Worm (Caenorhabditis elegans) whole organism, L2 larva: ENCODE data around the gene str-44.

Source experiments
- C34F6.9 ChIP-seq: fragments of 150-350 bp; optimal IDR thresholded peaks from 2 replicates; lab custom pipeline; 2014; ENCODE audit warnings: missing biosample characterization, missing genetic modification characterization
- F13H6.1 ChIP-seq: sonication (generic microtip); optimal IDR thresholded peaks from 2 replicates; lab custom pipeline; 2016; ENCODE audit warnings: missing genetic modification characterization, missing compliant biosample characterization
- Y55F3AM.14 ChIP-seq: fragments of 200-800 bp; sonication (Bioruptor generic); optimal IDR thresholded peaks from 2 replicates; lab custom pipeline; 2018; ENCODE audit warnings: mild to moderate bottlenecking, missing genetic modification characterization, missing compliant biosample characterization
- ZK546.5 ChIP-seq: sonication (generic microtip); optimal IDR thresholded peaks from 2 replicates; lab custom pipeline; 2017; ENCODE audit warnings: missing biosample characterization, missing genetic modification characterization
- alr-1 ChIP-seq: fragments of 150-350 bp; optimal IDR thresholded peaks from 2 replicates; lab custom pipeline; 2014; ENCODE audit warnings: missing biosample characterization, missing genetic modification characterization
- aly-2 ChIP-seq: fragments of 150-350 bp; optimal IDR thresholded peaks from 2 replicates; lab custom pipeline; 2014; ENCODE audit warnings: missing biosample characterization, missing genetic modification characterization
- ama-1 ChIP-seq: fragments of 150-350 bp; optimal IDR thresholded peaks from 2 replicates; lab custom pipeline; 2018; ENCODE audit warnings: inconsistent platforms
- blmp-1 ChIP-seq: sonication (generic microtip); optimal IDR thresholded peaks from 2 replicates; lab custom pipeline; 2017; ENCODE audit warnings: missing genetic modification characterization, mild to moderate bottlenecking, missing compliant biosample characterization, antibody characterized with exemption, moderate library complexity; ENCODE audit not compliant: insufficient read depth
- ceh-82 ChIP-seq: fragments of 150-350 bp; optimal IDR thresholded peaks from 2 replicates; lab custom pipeline; 2014; ENCODE audit warnings: missing biosample characterization, missing genetic modification characterization
- crh-2 ChIP-seq: sonication (generic microtip); optimal IDR thresholded peaks from 2 replicates; lab custom pipeline; 2017; ENCODE audit warnings: missing biosample characterization, missing genetic modification characterization
- dmd-4 ChIP-seq: sonication (generic microtip); optimal IDR thresholded peaks from 2 replicates; lab custom pipeline; 2017; ENCODE audit warnings: missing biosample characterization, missing genetic modification characterization
- egl-27 ChIP-seq: sonication (generic microtip); optimal IDR thresholded peaks from 3 replicates; lab custom pipeline; 2017; ENCODE audit warnings: missing biosample characterization, missing genetic modification reagents, missing genetic modification characterization
- elt-1 ChIP-seq: fragments of 150-350 bp; optimal IDR thresholded peaks from 2 replicates; lab custom pipeline; 2014; ENCODE audit warnings: missing biosample characterization, missing genetic modification characterization
- elt-3 ChIP-seq: sonication (generic microtip); optimal IDR thresholded peaks from 2 replicates; lab custom pipeline; 2017; ENCODE audit warnings: missing biosample characterization, missing genetic modification characterization
- fos-1 ChIP-seq: fragments of 150-350 bp; optimal IDR thresholded peaks from 2 replicates; lab custom pipeline; 2014; ENCODE audit warnings: missing biosample characterization, missing genetic modification characterization
- gmeb-1 ChIP-seq: fragments of 150-350 bp; optimal IDR thresholded peaks from 2 replicates; lab custom pipeline; 2014; ENCODE audit warnings: missing biosample characterization, missing genetic modification characterization
- lin-11 ChIP-seq: fragments of 150-350 bp; sonication (generic microtip); optimal IDR thresholded peaks from 2 replicates; lab custom pipeline; 2014; ENCODE audit warnings: missing biosample characterization, missing genetic modification characterization, inconsistent platforms, mixed read lengths
- lin-13 ChIP-seq: fragments of 150-350 bp; optimal IDR thresholded peaks from 2 replicates; lab custom pipeline; 2014; ENCODE audit warnings: missing biosample characterization, missing genetic modification reagents, missing genetic modification characterization
- lin-39 ChIP-seq: fragments of 150-350 bp; optimal IDR thresholded peaks from 2 replicates; lab custom pipeline; 2014; ENCODE audit warnings: missing biosample characterization, missing genetic modification reagents, missing genetic modification characterization
- lsy-2 ChIP-seq, 2 experiments: fragments of 150-350 bp in 1 of 2; sonication (generic microtip) in 1 of 2; optimal IDR thresholded peaks; 2 replicates each; lab custom pipeline; 2014 to 2017; ENCODE audit warnings: missing biosample characterization in 2 of 2, missing genetic modification characterization in 2 of 2
- mab-5 ChIP-seq: fragments of 150-350 bp; optimal IDR thresholded peaks from 2 replicates; lab custom pipeline; 2014; ENCODE audit warnings: missing biosample characterization, missing genetic modification characterization
- mbf-1 ChIP-seq: sonication (generic microtip); optimal IDR thresholded peaks from 2 replicates; lab custom pipeline; 2017; ENCODE audit warnings: missing biosample characterization, missing genetic modification characterization
- mdl-1 ChIP-seq, 2 experiments: fragments of 150-350 bp in 1 of 2; sonication (generic microtip) in 1 of 2; optimal IDR thresholded peaks; 2 replicates each; lab custom pipeline; 2017; ENCODE audit warnings: missing biosample characterization in 2 of 2, missing genetic modification characterization in 2 of 2
- nhr-12 ChIP-seq: fragments of 150-350 bp; optimal IDR thresholded peaks from 2 replicates; lab custom pipeline; 2014; ENCODE audit warnings: missing biosample characterization, missing genetic modification characterization
- nhr-129 ChIP-seq: fragments of 150-350 bp; optimal IDR thresholded peaks from 2 replicates; lab custom pipeline; 2014; ENCODE audit warnings: missing biosample characterization, missing genetic modification characterization
- nhr-21 ChIP-seq: fragments of 150-350 bp; optimal IDR thresholded peaks from 2 replicates; lab custom pipeline; 2014; ENCODE audit warnings: missing biosample characterization, missing genetic modification characterization
- nhr-23 ChIP-seq: fragments of 150-350 bp; optimal IDR thresholded peaks from 2 replicates; lab custom pipeline; 2014; ENCODE audit warnings: missing biosample characterization, missing genetic modification reagents, missing genetic modification characterization
- nhr-237 ChIP-seq: fragments of 150-350 bp; optimal IDR thresholded peaks from 2 replicates; lab custom pipeline; 2014; ENCODE audit warnings: missing biosample characterization, missing genetic modification characterization
- nhr-25 ChIP-seq: fragments of 150-350 bp; sonication (generic microtip); optimal IDR thresholded peaks from 3 replicates; lab custom pipeline; 2014; ENCODE audit warnings: missing biosample characterization, missing genetic modification characterization
- nhr-6 ChIP-seq: fragments of 150-350 bp; optimal IDR thresholded peaks from 2 replicates; lab custom pipeline; 2014; ENCODE audit warnings: missing biosample characterization, missing genetic modification characterization
- nhr-77 ChIP-seq: fragments of 150-350 bp; optimal IDR thresholded peaks from 2 replicates; lab custom pipeline; 2014; ENCODE audit warnings: missing biosample characterization, missing genetic modification characterization
- peb-1 ChIP-seq: fragments of 150-350 bp; optimal IDR thresholded peaks from 2 replicates; lab custom pipeline; 2014; ENCODE audit warnings: missing biosample characterization, missing genetic modification characterization
- sem-4 ChIP-seq: fragments of 150-350 bp; optimal IDR thresholded peaks from 2 replicates; lab custom pipeline; 2014; ENCODE audit warnings: missing biosample characterization, missing genetic modification reagents, missing genetic modification characterization
- sma-3 ChIP-seq: sonication (generic microtip); optimal IDR thresholded peaks from 2 replicates; lab custom pipeline; 2016; ENCODE audit warnings: missing genetic modification reagents, missing genetic modification characterization, missing compliant biosample characterization
- sma-9 ChIP-seq, 2 experiments: fragments of 150-350 bp in 1 of 2; sonication (generic microtip) in 1 of 2; optimal IDR thresholded peaks; 2 replicates each; lab custom pipeline; 2014 to 2016; ENCODE audit warnings: missing genetic modification characterization in 2 of 2, mild to moderate bottlenecking in 1 of 2, missing biosample characterization in 1 of 2, missing compliant biosample characterization in 1 of 2, missing genetic modification reagents in 1 of 2, moderate library complexity in 1 of 2
- snpc-4 ChIP-seq: fragments of 150-350 bp; optimal IDR thresholded peaks from 2 replicates; lab custom pipeline; 2014; ENCODE audit warnings: missing biosample characterization, missing genetic modification characterization
- unc-39 ChIP-seq: fragments of 150-350 bp; optimal IDR thresholded peaks from 2 replicates; lab custom pipeline; 2014; ENCODE audit warnings: missing biosample characterization, missing genetic modification characterization
- unc-55 ChIP-seq: fragments of 150-350 bp; sonication (generic microtip); optimal IDR thresholded peaks from 3 replicates; lab custom pipeline; 2014; ENCODE audit warnings: missing biosample characterization, missing genetic modification reagents, missing genetic modification characterization
- unc-62 ChIP-seq: fragments of 150-350 bp; optimal IDR thresholded peaks from 2 replicates; lab custom pipeline; 2014; ENCODE audit warnings: missing biosample characterization, missing genetic modification reagents, missing genetic modification characterization
- ztf-1 ChIP-seq: fragments of 200-800 bp; sonication (Bioruptor generic); conservative IDR thresholded peaks from 2 replicates; pipeline ENCODE4 v1.3.6; 2022; ENCODE audit warnings: missing genetic modification characterization, missing compliant biosample characterization
- ztf-11 ChIP-seq: sonication (generic microtip); optimal IDR thresholded peaks from 2 replicates; lab custom pipeline; 2017; ENCODE audit warnings: missing biosample characterization, missing genetic modification characterization
- ztf-4 ChIP-seq: fragments of 150-350 bp; optimal IDR thresholded peaks from 2 replicates; lab custom pipeline; 2014; ENCODE audit warnings: missing biosample characterization, missing genetic modification characterization

str-44 gene

ce11 chrIV:7188030-7188429 is 11.0 kb downstream of the str-44 start, which contains the start of gene C42D4.13:
C42D4.13 (minus strand) TSS chrIV:7188130.
- TF ChIP-seq ceh-82 (tag; lab: Kevin White, UChicago) = no peak
- no peak for TF ChIP-seq dmd-4 (tag; lab: Kevin White, UChicago)
- TF ChIP-seq peb-1 (tag; lab: Kevin White, UChicago) = no peak
- TF ChIP-seq nhr-23 (tag; lab: Kevin White, UChicago) = no peak
- no peak for TF ChIP-seq alr-1 (tag; lab: Kevin White, UChicago)
- TF ChIP-seq fos-1 (tag; lab: Kevin White, UChicago) = no peak
- no peak for TF ChIP-seq nhr-6 (tag; lab: Kevin White, UChicago)
- no peak for TF ChIP-seq lin-11 (tag; lab: Kevin White, UChicago)
- no peak for TF ChIP-seq C34F6.9 (tag; lab: Kevin White, UChicago)
- no peak for TF ChIP-seq nhr-12
- no peak for TF ChIP-seq nhr-25 (tag; lab: Kevin White, UChicago)

DNA sequence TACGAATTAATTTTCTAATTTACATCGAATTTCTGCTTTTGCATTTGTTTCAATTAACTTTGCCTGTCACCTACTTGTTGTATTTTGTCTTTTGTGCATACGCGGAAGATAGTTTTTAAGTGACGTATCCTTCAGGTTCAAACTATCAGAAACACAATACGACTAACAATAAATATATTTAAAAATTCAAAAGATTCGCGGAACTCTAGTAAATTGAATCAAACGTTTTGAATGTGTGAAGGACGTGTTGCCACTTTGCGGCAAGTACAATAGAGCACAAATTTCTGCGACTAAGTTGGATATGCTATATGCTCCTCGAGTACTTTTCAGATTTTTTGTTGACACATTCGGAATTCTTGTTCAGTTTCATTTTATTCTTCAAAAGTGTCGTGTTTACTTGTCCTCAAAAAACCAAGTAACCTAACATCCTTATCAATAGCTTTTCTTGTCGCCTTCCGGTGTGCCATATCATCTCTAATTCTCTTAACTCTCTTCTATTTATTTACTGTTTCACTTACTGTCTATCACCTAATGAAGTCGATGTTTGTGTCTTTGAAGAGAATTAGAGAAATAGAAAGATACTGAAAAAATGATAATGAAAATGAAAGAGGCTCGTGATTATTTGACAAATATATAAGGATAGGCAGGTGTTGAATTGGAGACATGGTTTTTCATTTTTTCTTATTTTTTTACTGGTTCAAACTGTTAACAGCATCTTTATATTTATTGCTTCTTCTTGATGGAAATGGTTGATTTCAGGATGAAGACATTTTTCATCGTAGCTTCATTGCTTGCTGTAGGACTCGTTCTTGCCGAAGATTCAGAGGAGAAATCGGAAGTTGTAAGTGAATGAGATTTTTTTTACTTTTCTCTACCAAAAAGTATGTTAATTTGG is 11.8 kb downstream of the str-44 start, which contains the start of gene srlf-7:
Gene srlf-7 (plus strand): TSS at position 760 of the 895 bp plus-strand sequence.
- TF ChIP-seq nhr-129 (tag; lab: Kevin White, UChicago) (peak; percentile 27), lin-13 (GFP tag; lab: Kevin White, UChicago) (no peak), nhr-25 (tag; lab: Kevin White, UChicago) (peak; percentile 70), ZK546.5 (tag; lab: Kevin White, UChicago) (no peak), egl-27 (tag; lab: Kevin White, UChicago) (peak; percentile 77), C34F6.9 (tag; lab: Kevin White, UChicago) (peak; percentile 21), sma-3 (GFP tag; lab: Kevin White, UChicago) (peak; percentile 78), lin-39 (tag; lab: Kevin White, UChicago) (no peak), unc-62 (GFP tag; lab: Kevin White, UChicago) (no peak), ztf-1 (GFP tag; lab: Robert Waterston, UW) (no peak), sem-4 (tag; lab: Kevin White, UChicago) (no peak), nhr-77 (no peak), lsy-2 (tag; optimal IDR thresholded peaks at IDR 0.05; lab: Kevin White, UChicago) (no peak), elt-3 (tag; lab: Kevin White, UChicago) (no peak), nhr-237 (tag; lab: Kevin White, UChicago) (no peak), ama-1 (lab: Kevin White, UChicago) (no peak), sma-9 (GFP tag; optimal IDR thresholded peaks at IDR 0.05; lab: Kevin White, UChicago) (peak; percentile 82), sma-9 (tag; optimal IDR thresholded peaks at IDR 0.05; lab: Kevin White, UChicago) (no peak), Y55F3AM.14 (GFP tag; lab: Kevin White, UChicago) (no peak), fos-1 (tag; lab: Kevin White, UChicago) (peak; percentile 98), ztf-4 (no peak), nhr-12 (no peak), ztf-11 (tag; lab: Kevin White, UChicago) (no peak), F13H6.1 (peak; percentile 43), peb-1 (tag; lab: Kevin White, UChicago) (no peak), nhr-21 (tag; lab: Kevin White, UChicago) (peak; percentile 41), nhr-23 (tag; lab: Kevin White, UChicago) (no peak), unc-39 (no peak), mbf-1 (tag; lab: Kevin White, UChicago) (no peak), lin-11 (tag; lab: Kevin White, UChicago) (no peak), crh-2 (peak; percentile 76), blmp-1 (peak; percentile 77), gmeb-1 (tag; lab: Kevin White, UChicago) (peak; percentile 75), snpc-4 (tag; lab: Kevin White, UChicago) (no peak), mdl-1 (tag; optimal IDR thresholded peaks at IDR 0.05; lab: Kevin White, UChicago) (peak in 1 of 2 experiments; percentile 11), elt-1 (tag; lab: Kevin White, UChicago) (no peak), mab-5 (no peak), aly-2 (tag; lab: Kevin White, UChicago) (no peak), unc-55 (GFP tag; lab: Kevin White, UChicago) (no peak)
- TF ChIP-seq, all 48 proteins: peak for 13
